Fruit fly (Drosophila melanogaster): ENCODE measurements around the gene COX7B.
A peak's percentile ranks its signal among the peaks of the same experiment; 100 is the strongest.

Gene COX7B

dm6 chr3L:17430957-17431585 is 5.8 kb downstream of the COX7B start (continued):
- TF ChIP-seq Eip93F (GFP tag; optimal IDR thresholded peaks at IDR 0.05) = peak; percentile 34
- no peak for TF ChIP-seq ss (GFP tag; optimal IDR thresholded peaks at IDR 0.05)
- TF ChIP-seq CG9139 (GFP tag; optimal IDR thresholded peaks at IDR 0.05) = no peak
- TF ChIP-seq cyc (GFP tag; optimal IDR thresholded peaks at IDR 0.05) = no peak
- no peak for TF ChIP-seq CG6854 (GFP tag; optimal IDR thresholded peaks at IDR 0.05)
- peak; percentile 39 for TF ChIP-seq Hr4 (GFP tag; optimal IDR thresholded peaks at IDR 0.05)
- peak; percentile 85 for TF ChIP-seq Eip78C (GFP tag)
- no peak for TF ChIP-seq dac (GFP tag; optimal IDR thresholded peaks at IDR 0.05)
- TF ChIP-seq lz (GFP tag; optimal IDR thresholded peaks at IDR 0.05) = peak; percentile 11
- peak; percentile 31 for TF ChIP-seq OdsH (GFP tag; optimal IDR thresholded peaks at IDR 0.05)
- no peak for TF ChIP-seq svp (GFP tag)
- no peak for TF ChIP-seq CG7368 (GFP tag; optimal IDR thresholded peaks at IDR 0.05)
- no peak for TF ChIP-seq spab (GFP tag; optimal IDR thresholded peaks at IDR 0.05)
- no peak for TF ChIP-seq Ets96B (tag; optimal IDR thresholded peaks at IDR 0.05)
- peak; percentile 33 for TF ChIP-seq topi (GFP tag; optimal IDR thresholded peaks at IDR 0.05)
- peak; percentile 37 for TF ChIP-seq fkh (GFP tag; optimal IDR thresholded peaks at IDR 0.05)
- no peak for TF ChIP-seq CG8632 (GFP tag; optimal IDR thresholded peaks at IDR 0.05)
- TF ChIP-seq Met (GFP tag; optimal IDR thresholded peaks at IDR 0.05) = peak; percentile 29
- TF ChIP-seq CG16779 (tag; optimal IDR thresholded peaks at IDR 0.05) = no peak
- no peak for TF ChIP-seq Lpt (GFP tag; optimal IDR thresholded peaks at IDR 0.05)
- TF ChIP-seq CG10669 (GFP tag; optimal IDR thresholded peaks at IDR 0.05) = no peak
- peak; percentile 19 for TF ChIP-seq CG3919 (GFP tag; optimal IDR thresholded peaks at IDR 0.05)

- no peak for TF ChIP-seq Sox102F (GFP tag; optimal IDR thresholded peaks at IDR 0.05)
- no peak for TF ChIP-seq CG9139 (GFP tag; optimal IDR thresholded peaks at IDR 0.05)
- TF ChIP-seq CG3032 (tag; optimal IDR thresholded peaks at IDR 0.05) = no peak
- no peak for TF ChIP-seq Ets96B (tag; optimal IDR thresholded peaks at IDR 0.05)
- no peak for TF ChIP-seq topi (GFP tag; optimal IDR thresholded peaks at IDR 0.05)
- TF ChIP-seq CG10669 (GFP tag; optimal IDR thresholded peaks at IDR 0.05) = no peak
- TF ChIP-seq CG15336 (GFP tag; IDR thresholded peaks at IDR 0.05) = 0 out of 2 replicates have a peak, but pooled peaks have one; percentile 24
- no peak for TF ChIP-seq cyc (GFP tag; optimal IDR thresholded peaks at IDR 0.05)
- TF ChIP-seq ss (GFP tag; optimal IDR thresholded peaks at IDR 0.05) = peak in 1 of 2 experiments; percentile 21
- TF ChIP-seq CG32006 (GFP tag; optimal IDR thresholded peaks at IDR 0.05) = no peak
- TF ChIP-seq dsx (GFP tag; optimal IDR thresholded peaks at IDR 0.05; ENCODE audit: poor library complexity, severe bottlenecking) = peak; percentile 16
- TF ChIP-seq Met (GFP tag; optimal IDR thresholded peaks at IDR 0.05) = no peak
- no peak for TF ChIP-seq Sox15 (GFP tag; optimal IDR thresholded peaks at IDR 0.05)
- TF ChIP-seq CG4318 (GFP tag; optimal IDR thresholded peaks at IDR 0.05) = no peak
- no peak for TF ChIP-seq CG8632 (GFP tag; optimal IDR thresholded peaks at IDR 0.05)
- TF ChIP-seq CG6163 (GFP tag; IDR thresholded peaks at IDR 0.05) = no peak
- TF ChIP-seq dac (GFP tag; optimal IDR thresholded peaks at IDR 0.05) = no peak
- TF ChIP-seq CG11762 (GFP tag; optimal IDR thresholded peaks at IDR 0.05; ENCODE audit: insufficient read depth) = no peak
- TF ChIP-seq CG16779 (tag; optimal IDR thresholded peaks at IDR 0.05) = no peak
- TF ChIP-seq CG8319 (GFP tag; optimal IDR thresholded peaks at IDR 0.05) = no peak
- no peak for TF ChIP-seq fkh (GFP tag; optimal IDR thresholded peaks at IDR 0.05)
- TF ChIP-seq CG1621 (tag; optimal IDR thresholded peaks at IDR 0.05) = no peak
- no peak for TF ChIP-seq Eip78C (GFP tag)
- TF ChIP-seq Eip75B (GFP tag; optimal IDR thresholded peaks at IDR 0.05) = no peak
- no peak for TF ChIP-seq Lpt (GFP tag; optimal IDR thresholded peaks at IDR 0.05)
- TF ChIP-seq Hr4 (GFP tag; optimal IDR thresholded peaks at IDR 0.05) = no peak
- 0 out of 3 replicates have a peak, but pooled peaks have one; percentile 13 for TF ChIP-seq eg (GFP tag; IDR thresholded peaks at IDR 0.05)
- TF ChIP-seq Hr38 (GFP tag; optimal IDR thresholded peaks at IDR 0.05) = no peak
- no peak for TF ChIP-seq CG6792 (GFP tag; optimal IDR thresholded peaks at IDR 0.05)
- no peak for TF ChIP-seq Eip93F (GFP tag; optimal IDR thresholded peaks at IDR 0.05)
- TF ChIP-seq acj6 (GFP tag; optimal IDR thresholded peaks at IDR 0.05) = no peak
- no peak for TF ChIP-seq CG31627 (GFP tag; optimal IDR thresholded peaks at IDR 0.05)
- TF ChIP-seq Blimp-1 (GFP tag; optimal IDR thresholded peaks at IDR 0.05) = no peak
- no peak for TF ChIP-seq CG6808 (GFP tag; optimal IDR thresholded peaks at IDR 0.05)
- no peak for TF ChIP-seq lz (GFP tag; optimal IDR thresholded peaks at IDR 0.05)
- no peak for TF ChIP-seq CG6854 (GFP tag; optimal IDR thresholded peaks at IDR 0.05)
- no peak for TF ChIP-seq net (GFP tag; optimal IDR thresholded peaks at IDR 0.05)
- TF ChIP-seq spab (GFP tag; optimal IDR thresholded peaks at IDR 0.05) = no peak
- TF ChIP-seq CG6276 (GFP tag; optimal IDR thresholded peaks at IDR 0.05) = no peak
- TF ChIP-seq fd59A (GFP tag; optimal IDR thresholded peaks at IDR 0.05) = no peak
- 0 out of 3 replicates have a peak, but pooled peaks have one; percentile 16 for TF ChIP-seq CG8119 (GFP tag; IDR thresholded peaks at IDR 0.05)
Observed at dm6 chr3L:17432947-17433346, 7.7 kb downstream of the COX7B start, which contains the start of gene frc. Gene frc, minus strand, starts transcription at chr3L:17433190.

All from whole organism, prepupa.